Worm (Caenorhabditis elegans) whole organism, L3 larva: ENCODE data around the gene drap-1.

Experiments
- ZK546.5 ChIP-seq: sonication (generic microtip); optimal IDR thresholded peaks from 2 replicates; lab custom pipeline; 2017; ENCODE audit warnings: missing biosample characterization, missing genetic modification characterization
- aly-2 ChIP-seq: fragments of 150-350 bp; optimal IDR thresholded peaks from 2 replicates; lab custom pipeline; 2014; ENCODE audit warnings: missing biosample characterization, missing genetic modification characterization
- ama-1 ChIP-seq: fragments of 150-350 bp; optimal IDR thresholded peaks from 2 replicates; lab custom pipeline; 2018
- ceh-28 ChIP-seq: fragments of 150-350 bp; optimal IDR thresholded peaks from 2 replicates; lab custom pipeline; 2014; ENCODE audit warnings: missing biosample characterization, missing genetic modification reagents, missing genetic modification characterization
- ceh-9 ChIP-seq: sonication (generic microtip); optimal IDR thresholded peaks from 2 replicates; lab custom pipeline; 2018; ENCODE audit warnings: missing biosample characterization, missing genetic modification characterization
- egl-27 ChIP-seq: sonication (generic microtip); optimal IDR thresholded peaks from 4 replicates; lab custom pipeline; 2017; ENCODE audit warnings: missing biosample characterization, missing genetic modification reagents, missing genetic modification characterization
- egl-5 ChIP-seq: fragments of 150-350 bp; optimal IDR thresholded peaks from 2 replicates; lab custom pipeline; 2017; ENCODE audit warnings: missing biosample characterization, missing genetic modification reagents, missing genetic modification characterization, inconsistent platforms
- elt-2 ChIP-seq: sonication (generic microtip); optimal IDR thresholded peaks from 2 replicates; lab custom pipeline; 2016; ENCODE audit warnings: missing genetic modification reagents, mild to moderate bottlenecking, missing genetic modification characterization, missing compliant biosample characterization
- elt-3 ChIP-seq, 3 experiments: fragments of 150-350 bp in 1 of 3; sonication (generic microtip) in 2 of 3; optimal IDR thresholded peaks; 2 replicates in 2 of 3; 4 replicates in 1 of 3; lab custom pipeline; 2014 to 2017; ENCODE audit warnings: missing biosample characterization in 3 of 3, missing genetic modification characterization in 3 of 3
- fkh-10 ChIP-seq: sonication (generic microtip); optimal IDR thresholded peaks from 2 replicates; lab custom pipeline; 2017; ENCODE audit warnings: missing biosample characterization, missing genetic modification reagents, missing genetic modification characterization
- fkh-2 ChIP-seq: fragments of 150-350 bp; optimal IDR thresholded peaks from 2 replicates; lab custom pipeline; 2014; ENCODE audit warnings: missing biosample characterization, missing genetic modification reagents, missing genetic modification characterization
- fos-1 ChIP-seq: fragments of 150-350 bp; optimal IDR thresholded peaks from 2 replicates; lab custom pipeline; 2014; ENCODE audit warnings: missing biosample characterization, missing genetic modification characterization
- hmg-11 ChIP-seq: sonication (generic microtip); optimal IDR thresholded peaks from 2 replicates; lab custom pipeline; 2016; ENCODE audit warnings: missing genetic modification characterization, missing compliant biosample characterization
- jun-1 ChIP-seq: fragments of 150-350 bp; optimal IDR thresholded peaks from 2 replicates; lab custom pipeline; 2014; ENCODE audit warnings: missing biosample characterization, missing genetic modification reagents, missing genetic modification characterization
- mdl-1 ChIP-seq: fragments of 150-350 bp; optimal IDR thresholded peaks from 2 replicates; lab custom pipeline; 2014; ENCODE audit warnings: missing biosample characterization, missing genetic modification characterization
- nfya-1 ChIP-seq: sonication (generic microtip); optimal IDR thresholded peaks from 2 replicates; lab custom pipeline; 2017; ENCODE audit warnings: missing genetic modification characterization, mild to moderate bottlenecking, missing compliant biosample characterization, antibody characterized with exemption, moderate library complexity; ENCODE audit not compliant: insufficient read depth
- nhr-11 ChIP-seq: fragments of 150-350 bp; optimal IDR thresholded peaks from 2 replicates; lab custom pipeline; 2014; ENCODE audit warnings: missing biosample characterization, missing genetic modification characterization
- nhr-12 ChIP-seq: fragments of 150-350 bp; optimal IDR thresholded peaks from 2 replicates; lab custom pipeline; 2014; ENCODE audit warnings: missing biosample characterization, missing genetic modification characterization
- nhr-23 ChIP-seq: fragments of 150-350 bp; optimal IDR thresholded peaks from 2 replicates; lab custom pipeline; 2014; ENCODE audit warnings: missing biosample characterization, missing genetic modification reagents, missing genetic modification characterization
- nhr-237 ChIP-seq: fragments of 150-350 bp; optimal IDR thresholded peaks from 2 replicates; lab custom pipeline; 2014; ENCODE audit warnings: missing biosample characterization, missing genetic modification characterization
- nhr-67 ChIP-seq: fragments of 150-350 bp; optimal IDR thresholded peaks from 2 replicates; lab custom pipeline; 2014; ENCODE audit warnings: missing biosample characterization, missing genetic modification characterization
- pha-4 ChIP-seq: fragments of 150-350 bp; optimal IDR thresholded peaks from 2 replicates; lab custom pipeline; 2014; ENCODE audit warnings: missing biosample characterization, missing genetic modification reagents, missing genetic modification characterization
- pqm-1 ChIP-seq: fragments of 150-350 bp; optimal IDR thresholded peaks from 2 replicates; lab custom pipeline; 2017; ENCODE audit warnings: missing biosample characterization, missing genetic modification characterization, inconsistent platforms
- sea-2 ChIP-seq: fragments of 150-350 bp; sonication (generic microtip); optimal IDR thresholded peaks from 4 replicates; lab custom pipeline; 2014; ENCODE audit warnings: missing biosample characterization, missing genetic modification reagents, missing genetic modification characterization
- unc-39 ChIP-seq: sonication (generic microtip); optimal IDR thresholded peaks from 4 replicates; lab custom pipeline; 2017; ENCODE audit warnings: missing biosample characterization, missing genetic modification characterization
- unc-62 ChIP-seq: fragments of 150-350 bp; sonication (generic microtip); optimal IDR thresholded peaks from 4 replicates; lab custom pipeline; 2014; ENCODE audit warnings: missing biosample characterization, missing genetic modification reagents, missing genetic modification characterization
- zag-1 ChIP-seq: fragments of 150-350 bp; optimal IDR thresholded peaks from 2 replicates; lab custom pipeline; 2014; ENCODE audit warnings: missing biosample characterization, missing genetic modification characterization
- ztf-11 ChIP-seq: fragments of 150-350 bp; optimal IDR thresholded peaks from 2 replicates; lab custom pipeline; 2014; ENCODE audit warnings: missing biosample characterization, missing genetic modification characterization
- ztf-4 ChIP-seq: fragments of 150-350 bp; optimal IDR thresholded peaks from 2 replicates; lab custom pipeline; 2014; ENCODE audit warnings: missing biosample characterization, missing genetic modification characterization

drap-1 gene

ce11 chrV:9755725-9756124 lies 25.8 kb downstream of the drap-1 start, which contains the start of gene F58E6.8:
TSS of gene F58E6.8 (minus strand) at chrV:9755825.
- no peak for TF ChIP-seq egl-5 (tag; lab: Kevin White, UChicago)
- no peak for TF ChIP-seq ama-1
- TF ChIP-seq ztf-4 (tag; lab: Kevin White, UChicago) = no peak
- TF ChIP-seq nhr-11 (tag; lab: Kevin White, UChicago) = no peak
- no peak for TF ChIP-seq ZK546.5 (tag; lab: Kevin White, UChicago)
- no peak for TF ChIP-seq mdl-1 (tag; lab: Kevin White, UChicago)
- TF ChIP-seq fos-1 = no peak
- TF ChIP-seq unc-62 (GFP tag; lab: Kevin White, UChicago) = no peak
- TF ChIP-seq elt-3 (tag; optimal IDR thresholded peaks at IDR 0.05; lab: Kevin White, UChicago) = no peak
- TF ChIP-seq aly-2 (tag; lab: Kevin White, UChicago) = no peak
- no peak for TF ChIP-seq elt-2 (tag; lab: Kevin White, UChicago)
- TF ChIP-seq nhr-67 = no peak
- no peak for TF ChIP-seq jun-1 (tag; lab: Kevin White, UChicago)
- TF ChIP-seq nhr-12 = no peak
- TF ChIP-seq nhr-23 (tag; lab: Kevin White, UChicago) = no peak
- no peak for TF ChIP-seq ceh-9 (tag; lab: Kevin White, UChicago)
- TF ChIP-seq ztf-11 (tag; lab: Kevin White, UChicago) = no peak

- TF ChIP-seq nhr-67 = no peak
- peak; percentile 85 for TF ChIP-seq elt-2 (tag; lab: Kevin White, UChicago)
These were observed 26.3 kb downstream of the drap-1 start, which contains the start of gene hrg-3 for ce11 chrV:9756242-9756641. TSS of gene hrg-3 (plus strand) at chrV:9756468.

ce11 chrV:9757884-9758283 lies 28.0 kb downstream of the drap-1 start, which contains the start of gene F58E6.11:
TSS of gene F58E6.11 (minus strand) at chrV:9757984.
- no peak for TF ChIP-seq elt-3 (tag; optimal IDR thresholded peaks at IDR 0.05; lab: Kevin White, UChicago)
- TF ChIP-seq ceh-28 (tag; lab: Kevin White, UChicago) = no peak
- no peak for TF ChIP-seq sea-2 (GFP tag; lab: Kevin White, UChicago)
- TF ChIP-seq zag-1 = no peak
- no peak for TF ChIP-seq ama-1

ce11 chrV:9758437-9758836 lies 28.5 kb downstream of the drap-1 start:
- TF ChIP-seq egl-27 = no peak
- no peak for TF ChIP-seq nfya-1 (tag; lab: Kevin White, UChicago)
- TF ChIP-seq nhr-23 (tag; lab: Kevin White, UChicago) = peak; percentile 25
- TF ChIP-seq, all 47 proteins: peak for 1

ce11 chrV:9763759-9764158 lies 33.9 kb downstream of the drap-1 start:
- TF ChIP-seq ZK546.5 (tag; lab: Kevin White, UChicago) (no peak), pha-4 (tag; lab: Kevin White, UChicago) (no peak), hmg-11 (tag; lab: Kevin White, UChicago) (no peak)

- no peak for TF ChIP-seq fkh-2 (tag; lab: Kevin White, UChicago)
- TF ChIP-seq unc-39 (tag; lab: Kevin White, UChicago) = no peak
- no peak for TF ChIP-seq pqm-1 (tag; lab: Kevin White, UChicago)
- no peak for TF ChIP-seq nhr-237 (tag; lab: Kevin White, UChicago)
- TF ChIP-seq, all 47 proteins: peak for 0
These were observed 34.6 kb downstream of the drap-1 start for ce11 chrV:9764552-9764951.

ce11 chrV:9765622-9766021 lies 35.7 kb downstream of the drap-1 start:
- TF ChIP-seq pha-4 (tag; lab: Kevin White, UChicago) = no peak
- peak; percentile 99 for TF ChIP-seq fkh-10 (GFP tag; lab: Kevin White, UChicago)
- peak; percentile 64 for TF ChIP-seq nfya-1 (tag; lab: Kevin White, UChicago)
